Fruit fly (Drosophila melanogaster) Kc167 (cell line): Measurements from ENCODE around the gene PrBP.

ENCODE experiments used
- Myc ChIP-seq: fragments of >200 bp; optimal IDR thresholded peaks from 2 replicates; lab custom pipeline; 2017; ENCODE audit warnings: missing external identifiers
- Sin3A ChIP-seq: fragments of >200 bp; optimal IDR thresholded peaks from 2 replicates; lab custom pipeline; 2018; ENCODE audit warnings: missing external identifiers
- h ChIP-seq: fragments of >200 bp; optimal IDR thresholded peaks from 3 replicates; lab custom pipeline; 2018; ENCODE audit warnings: missing external identifiers
- insv ChIP-seq: fragments of >200 bp; optimal IDR thresholded peaks from 3 replicates; lab custom pipeline; 2018; ENCODE audit warnings: missing external identifiers
- psq ChIP-seq: fragments of >200 bp; optimal IDR thresholded peaks from 2 replicates; lab custom pipeline; 2017; ENCODE audit warnings: missing external identifiers
- ttk ChIP-seq: sonication (Bioruptor generic); optimal IDR thresholded peaks from 2 replicates; lab custom pipeline; 2017; ENCODE audit warnings: missing external identifiers

Gene PrBP

DNA sequence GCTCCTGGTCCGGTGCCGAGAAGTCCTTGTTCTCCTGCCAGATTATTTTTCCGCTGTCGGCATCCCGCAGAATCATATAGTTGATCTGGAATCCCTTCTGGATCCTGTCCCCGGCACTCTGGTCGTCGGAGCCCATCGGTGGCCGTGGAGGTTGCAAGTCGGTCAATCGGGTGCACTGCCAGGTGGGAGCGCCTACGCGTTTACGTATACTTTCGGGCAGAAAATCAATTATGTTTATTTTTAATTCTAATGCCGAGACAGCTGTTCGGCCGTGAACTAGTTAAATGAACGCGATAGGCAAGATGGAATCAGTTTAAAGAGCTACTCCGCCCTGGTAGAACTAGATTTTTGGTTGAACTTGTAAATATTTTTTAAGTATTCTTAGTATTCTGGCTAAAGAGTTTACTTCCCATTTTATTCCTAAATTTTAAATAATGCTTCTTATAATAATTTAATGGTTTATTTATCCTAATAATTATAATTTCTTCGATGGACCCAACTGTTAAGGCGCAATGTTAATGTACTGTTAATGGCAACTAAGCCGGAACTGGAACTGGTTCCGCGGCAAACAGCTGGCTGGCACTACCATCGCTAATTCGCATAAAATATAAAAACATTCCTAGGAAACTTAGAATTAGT, at the start of gene PrBP, which contains the start of gene Trs23:
Gene PrBP, minus strand, starts transcription at position 288 of the 639 bp plus-strand sequence.
Gene Trs23, plus strand, starts transcription at position 564 of the 639 bp plus-strand sequence.
- TF ChIP-seq Myc (no peak), psq (lab: Kevin White, UChicago) (no peak), Sin3A (lab: Kevin White, UChicago) (no peak), ttk (lab: Kevin White, UChicago) (no peak), insv (lab: Kevin White, UChicago) (no peak), h (lab: Kevin White, UChicago) (no peak)

dm6 chr2L:8734998-8735397, 49.2 kb upstream of the PrBP start:
- no peak for TF ChIP-seq Myc
- TF ChIP-seq ttk (lab: Kevin White, UChicago), result no peak
- TF ChIP-seq insv (lab: Kevin White, UChicago), result no peak
- TF ChIP-seq h (lab: Kevin White, UChicago), result no peak
- TF ChIP-seq psq (lab: Kevin White, UChicago), result no peak
- TF ChIP-seq Sin3A (lab: Kevin White, UChicago), result no peak

dm6 chr2L:8734304-8734703, 48.5 kb upstream of the PrBP start:
- TF ChIP-seq Myc, result no peak
- TF ChIP-seq insv (lab: Kevin White, UChicago), result no peak
- TF ChIP-seq ttk (lab: Kevin White, UChicago), result no peak
- TF ChIP-seq h (lab: Kevin White, UChicago), result no peak
- no peak for TF ChIP-seq psq (lab: Kevin White, UChicago)
- TF ChIP-seq Sin3A (lab: Kevin White, UChicago), result no peak

DNA sequence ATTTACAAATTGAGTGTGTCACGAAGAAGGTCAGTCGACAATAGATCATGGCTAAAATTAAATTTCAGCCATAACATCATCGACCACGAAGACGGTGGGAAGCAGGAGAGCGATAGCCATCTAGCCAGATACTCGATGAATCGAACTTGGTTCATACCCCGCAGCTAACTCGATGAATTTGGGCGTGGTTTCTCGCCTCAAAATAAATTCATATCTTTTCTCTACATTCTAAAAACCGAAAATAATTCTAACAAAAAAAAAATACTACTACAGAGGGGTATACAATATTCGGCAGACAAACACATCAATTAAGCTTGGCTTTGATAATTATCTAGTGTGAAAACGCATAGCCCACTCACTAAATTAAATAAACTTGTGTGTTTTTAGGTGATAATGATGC, 46.9 kb upstream of the PrBP start:
- TF ChIP-seq Myc (no peak), h (lab: Kevin White, UChicago) (no peak), ttk (lab: Kevin White, UChicago) (no peak), Sin3A (lab: Kevin White, UChicago) (no peak), insv (lab: Kevin White, UChicago) (no peak), psq (lab: Kevin White, UChicago) (no peak)

- TF ChIP-seq Sin3A (lab: Kevin White, UChicago), result no peak
- no peak for TF ChIP-seq Myc
- TF ChIP-seq h (lab: Kevin White, UChicago), result no peak
- no peak for TF ChIP-seq psq (lab: Kevin White, UChicago)
- no peak for TF ChIP-seq ttk (lab: Kevin White, UChicago)
- no peak for TF ChIP-seq insv (lab: Kevin White, UChicago)
These were observed 35.3 kb upstream of the PrBP start for dm6 chr2L:8721028-8721427.

DNA sequence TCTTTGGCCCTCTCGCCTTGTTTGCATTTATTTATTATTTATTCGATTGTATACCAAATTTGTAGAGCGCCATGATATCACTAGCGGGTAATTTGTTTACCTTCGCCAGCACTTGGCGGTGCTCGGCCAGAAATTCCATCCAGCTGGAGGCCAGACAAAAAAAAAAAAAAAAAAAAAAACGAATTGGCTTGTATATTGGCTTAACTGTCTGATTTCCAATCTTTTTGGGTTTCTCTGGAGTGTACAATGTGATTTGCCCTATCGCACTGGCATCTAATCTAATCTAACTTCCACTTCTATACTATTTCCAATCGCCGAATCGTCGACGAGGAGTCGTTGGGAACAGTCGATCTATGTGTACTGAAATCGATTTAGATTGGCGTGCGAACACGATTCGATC, 34.0 kb upstream of the PrBP start:
- TF ChIP-seq h (lab: Kevin White, UChicago), result no peak
- TF ChIP-seq psq (lab: Kevin White, UChicago), result no peak
- TF ChIP-seq ttk (lab: Kevin White, UChicago), result no peak
- TF ChIP-seq insv (lab: Kevin White, UChicago), result no peak
- no peak for TF ChIP-seq Sin3A (lab: Kevin White, UChicago)
- TF ChIP-seq Myc, result no peak

DNA sequence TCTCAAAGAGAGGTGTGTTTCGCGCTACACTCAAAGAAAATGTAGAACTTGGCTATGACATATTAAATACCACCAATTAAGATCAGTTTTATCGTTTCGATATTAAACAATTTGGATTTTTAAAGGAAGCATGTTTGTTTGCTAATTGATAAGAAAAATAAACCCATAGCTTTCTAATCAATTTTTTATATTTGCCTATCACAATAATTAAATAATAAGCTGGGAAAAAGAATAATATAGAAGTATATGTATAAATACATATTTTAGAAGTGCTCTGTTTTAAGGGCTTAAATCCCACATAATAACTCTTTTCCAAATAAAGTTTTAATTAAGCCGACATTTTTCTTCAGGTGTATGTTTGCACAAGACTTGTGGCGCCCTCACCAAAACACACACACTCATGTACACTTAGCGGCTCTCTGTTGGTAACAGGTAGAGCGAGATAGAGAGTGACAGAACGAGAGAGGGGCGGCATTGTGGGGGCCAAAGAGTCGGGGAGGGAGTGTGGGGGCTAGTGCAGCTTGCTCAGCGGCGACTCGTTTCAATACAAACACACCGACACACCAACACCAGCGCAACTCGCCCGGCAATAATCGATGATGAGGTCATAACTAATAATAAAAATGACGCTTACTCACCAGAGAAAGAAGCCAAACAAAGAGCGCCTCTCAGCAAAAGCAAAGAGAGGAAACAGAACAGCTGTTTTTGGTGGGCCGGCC, 32.0 kb upstream of the PrBP start:
- no peak for TF ChIP-seq Myc
- TF ChIP-seq psq (lab: Kevin White, UChicago), result no peak
- no peak for TF ChIP-seq Sin3A (lab: Kevin White, UChicago)
- no peak for TF ChIP-seq h (lab: Kevin White, UChicago)
- TF ChIP-seq ttk (lab: Kevin White, UChicago), result no peak
- no peak for TF ChIP-seq insv (lab: Kevin White, UChicago)

DNA sequence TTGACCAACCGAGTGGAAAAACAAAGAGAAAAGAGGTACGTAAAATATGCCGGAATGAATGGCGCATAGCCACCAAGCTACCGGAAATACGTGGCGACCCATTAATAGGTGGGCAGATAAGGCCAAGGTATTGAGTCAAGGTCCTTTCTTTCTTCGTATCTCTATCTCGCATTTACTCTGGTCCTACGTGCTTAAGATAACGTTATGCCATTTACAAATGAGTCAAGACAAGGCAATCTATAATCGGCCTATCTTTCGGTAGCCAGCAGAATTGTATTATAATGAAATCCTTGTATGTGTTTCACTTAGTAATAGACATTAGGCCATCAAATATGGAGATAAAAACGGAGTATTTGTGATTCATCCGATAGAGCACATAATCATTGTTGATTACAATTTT, 30.6 kb upstream of the PrBP start:
- TF ChIP-seq psq (lab: Kevin White, UChicago) (no peak), Sin3A (lab: Kevin White, UChicago) (no peak), h (lab: Kevin White, UChicago) (no peak), Myc (no peak), ttk (lab: Kevin White, UChicago) (no peak), insv (lab: Kevin White, UChicago) (no peak)

DNA sequence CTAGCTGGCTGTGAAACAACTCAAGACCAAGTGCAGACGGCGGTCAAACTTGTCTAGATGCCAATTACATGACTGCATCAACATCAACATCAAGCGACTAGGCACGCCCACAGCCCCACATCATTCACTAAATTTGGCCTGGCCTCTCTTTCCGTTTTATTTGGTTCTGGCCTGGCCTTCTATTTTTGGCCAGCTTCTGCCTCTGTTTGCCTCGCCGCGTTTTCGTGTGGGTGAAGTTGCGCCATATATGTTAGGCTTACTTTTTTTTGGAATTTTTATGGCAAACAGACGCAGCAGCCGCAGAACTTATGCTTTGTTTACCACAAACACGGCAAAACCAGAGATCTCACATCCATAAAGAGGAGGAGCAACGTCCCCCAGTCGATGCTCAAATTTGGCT, 29.7 kb upstream of the PrBP start:
- no peak for TF ChIP-seq insv (lab: Kevin White, UChicago)
- TF ChIP-seq Myc, result no peak
- TF ChIP-seq ttk (lab: Kevin White, UChicago), result no peak
- TF ChIP-seq h (lab: Kevin White, UChicago), result no peak
- TF ChIP-seq psq (lab: Kevin White, UChicago), result no peak
- TF ChIP-seq Sin3A (lab: Kevin White, UChicago), result no peak

- TF ChIP-seq Sin3A (lab: Kevin White, UChicago) (no peak), Myc (no peak), ttk (lab: Kevin White, UChicago) (no peak), h (lab: Kevin White, UChicago) (no peak), insv (lab: Kevin White, UChicago) (no peak), psq (lab: Kevin White, UChicago) (no peak)
These were observed 28.8 kb upstream of the PrBP start for dm6 chr2L:8714513-8714912.

- TF ChIP-seq insv (lab: Kevin White, UChicago) (no peak), psq (lab: Kevin White, UChicago) (no peak), h (lab: Kevin White, UChicago) (no peak)
These were observed 23.7 kb upstream of the PrBP start, which contains the start of gene Hnf4 for dm6 chr2L:8709413-8709812. Hnf4 (minus strand) TSS chr2L:8709611.

DNA sequence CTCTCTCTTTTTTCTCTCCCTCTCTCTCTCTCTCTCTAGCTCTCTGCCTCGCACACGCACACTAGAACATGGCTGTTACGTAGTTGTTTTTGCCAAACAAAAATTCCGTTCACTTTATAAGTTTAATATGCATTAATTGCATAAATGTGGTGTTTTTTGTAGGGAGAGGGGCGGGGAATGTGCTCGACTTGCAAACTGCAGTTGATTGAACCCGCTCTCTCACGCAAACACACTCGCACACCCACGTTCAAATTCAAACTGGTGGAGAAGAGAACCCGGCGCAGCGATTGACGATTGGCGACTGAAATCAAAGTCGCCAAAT, 23.3 kb upstream of the PrBP start:
- TF ChIP-seq Sin3A (lab: Kevin White, UChicago) (no peak), h (lab: Kevin White, UChicago) (no peak), Myc (no peak), psq (lab: Kevin White, UChicago) (no peak), insv (lab: Kevin White, UChicago) (no peak), ttk (lab: Kevin White, UChicago) (no peak)
